Fruit fly (Drosophila melanogaster): ENCODE data around the gene AP-1-2beta.

AP-1-2beta gene

DNA sequence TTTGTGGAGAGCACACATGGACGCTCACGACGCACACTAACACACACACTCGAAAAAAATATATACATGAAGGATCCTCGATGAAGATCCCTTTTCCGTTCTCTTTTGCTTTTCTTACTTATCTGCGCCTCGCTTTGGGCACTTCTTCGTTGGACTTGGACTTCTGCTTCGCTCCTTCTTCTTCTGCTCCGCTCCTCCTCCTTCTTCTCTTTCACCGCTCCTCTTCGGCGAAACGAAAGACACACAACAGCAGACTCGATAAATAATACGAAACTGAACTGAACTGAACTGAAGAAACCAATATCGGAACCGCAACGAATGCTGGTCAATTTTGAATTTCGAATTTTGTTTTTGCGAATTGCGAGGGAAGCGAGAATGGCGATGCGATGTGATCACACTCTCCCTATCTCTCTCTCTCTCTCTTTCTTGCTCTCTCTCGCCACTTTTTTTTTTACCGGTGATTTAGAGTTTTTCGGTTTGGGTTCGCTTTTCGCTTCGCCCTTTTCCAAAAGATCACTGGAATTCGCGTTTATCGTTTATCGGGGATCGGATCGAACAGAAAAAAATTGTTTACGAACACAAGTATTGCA, 52.0 kb downstream of the AP-1-2beta start:
- TF ChIP-seq pad (GFP tag; optimal IDR thresholded peaks at IDR 0.05) (peak; percentile 23), CG33017 (tag; optimal IDR thresholded peaks at IDR 0.05) (no peak)

DNA sequence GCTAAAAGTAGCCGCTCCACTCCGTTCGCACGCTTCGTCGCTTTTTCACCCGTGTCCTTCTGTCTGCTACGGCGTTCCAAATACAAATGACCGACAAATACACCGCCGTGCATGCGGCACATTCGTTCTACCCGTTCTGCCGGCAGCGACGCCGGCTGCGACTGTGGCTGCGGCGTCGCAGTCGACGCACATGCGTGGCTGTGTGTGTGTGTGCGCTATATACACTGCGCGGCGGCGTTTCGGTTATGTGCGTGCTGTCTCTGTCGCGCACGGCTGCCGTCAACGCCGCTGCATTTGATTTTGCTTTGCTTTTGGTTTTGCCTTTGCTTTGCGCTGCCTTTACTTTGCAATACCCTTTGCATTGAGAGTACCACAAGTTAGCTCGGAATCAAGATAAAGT, 52.7 kb downstream of the AP-1-2beta start, which contains the start of gene zld:
Gene zld (minus strand): TSS at position 92 of the 400 bp plus-strand sequence.
- TF ChIP-seq CG12768 (GFP tag; optimal IDR thresholded peaks at IDR 0.05) (no peak), kay (GFP tag; ENCODE audit: borderline replicate concordance) (no peak), CG14711 (tag; optimal IDR thresholded peaks at IDR 0.05) (no peak), CG1620 (GFP tag; optimal IDR thresholded peaks at IDR 0.05) (no peak), cnc (optimal IDR thresholded peaks at IDR 0.05) (no peak), CG11617 (GFP tag; optimal IDR thresholded peaks at IDR 0.05) (no peak), cic (GFP tag; optimal IDR thresholded peaks at IDR 0.05) (no peak), tj (GFP tag; optimal IDR thresholded peaks at IDR 0.05) (no peak), Clk (GFP tag; optimal IDR thresholded peaks at IDR 0.05) (no peak), Hr96 (GFP tag; optimal IDR thresholded peaks at IDR 0.05) (no peak), Crg-1 (GFP tag; optimal IDR thresholded peaks at IDR 0.05) (no peak), Mnt (GFP tag; optimal IDR thresholded peaks at IDR 0.05) (no peak)
